Fruit fly (Drosophila melanogaster): ENCODE measurements around the gene Surf4.

The Surf4 gene

dm6 chr3R:15356645-15357431 is 10.9 kb upstream of the Surf4 start, which contains the start of the genes Atg4b and Hibch (continued):
- TF ChIP-seq E2f2 (GFP tag; IDR thresholded peaks at IDR 0.05) (peak; percentile 60), lab (GFP tag; optimal IDR thresholded peaks at IDR 0.05) (no peak), exex (tag; optimal IDR thresholded peaks at IDR 0.05) (peak; percentile 87), CG14710 (tag; optimal IDR thresholded peaks at IDR 0.05) (peak; percentile 91), D19B (GFP tag; optimal IDR thresholded peaks at IDR 0.05) (peak; percentile 78), NC2β (GFP tag; optimal IDR thresholded peaks at IDR 0.05) (no peak), Kr (GFP tag; optimal IDR thresholded peaks at IDR 0.05) (no peak), da (GFP tag; optimal IDR thresholded peaks at IDR 0.05) (no peak), Hmx (GFP tag; optimal IDR thresholded peaks at IDR 0.05) (no peak), CG8089 (GFP tag; optimal IDR thresholded peaks at IDR 0.05) (no peak), E2f1 (GFP tag; IDR thresholded peaks at IDR 0.05) (peak; percentile 68), CG16813 (GFP tag; IDR thresholded peaks at IDR 0.05; ENCODE audit: partially characterized antibody) (no peak), CG4617 (GFP tag; optimal IDR thresholded peaks at IDR 0.05; ENCODE audit: borderline replicate concordance) (peak; percentile 82), CG7928 (GFP tag; optimal IDR thresholded peaks at IDR 0.05) (peak; percentile 55), CG34224 (GFP tag; IDR thresholded peaks at IDR 0.05; ENCODE audit: partially characterized antibody) (no peak), Pdp1 (GFP tag; optimal IDR thresholded peaks at IDR 0.05) (peak; percentile 49 to 100), CG11093 (GFP tag; IDR thresholded peaks at IDR 0.05) (peak; percentile 73; the same call in 2 of the 3 replicates), p53 (GFP tag; optimal IDR thresholded peaks at IDR 0.05) (no peak), CG30403 (GFP tag; optimal IDR thresholded peaks at IDR 0.05) (peak; percentile 91), CG4404 (GFP tag; IDR thresholded peaks at IDR 0.05) (peak; percentile 87), CG6791 (GFP tag; IDR thresholded peaks at IDR 0.05; ENCODE audit: partially characterized antibody) (no peak), CG8924 (tag; optimal IDR thresholded peaks at IDR 0.05) (peak; percentile 91), maf-S (GFP tag; optimal IDR thresholded peaks at IDR 0.05) (no peak), ttk (GFP tag; IDR thresholded peaks at IDR 0.05) (peak; percentile 67), psq (GFP tag; optimal IDR thresholded peaks at IDR 0.05) (peak; percentile 20), so (GFP tag; IDR thresholded peaks at IDR 0.05) (peak; percentile 74; the same call in 1 of the 3 replicates), danr (GFP tag; IDR thresholded peaks at IDR 0.05) (peak; percentile 74), seq (GFP tag; IDR thresholded peaks at IDR 0.05) (peak; percentile 68), oc (tag; optimal IDR thresholded peaks at IDR 0.05) (no peak), CG2202 (tag; optimal IDR thresholded peaks at IDR 0.05) (peak; percentile 48), CG10147 (GFP tag; optimal IDR thresholded peaks at IDR 0.05) (peak; percentile 85), Oli (tag; optimal IDR thresholded peaks at IDR 0.05) (peak; percentile 83), CG1233 (GFP tag; optimal IDR thresholded peaks at IDR 0.05) (peak; percentile 80), CG4328 (GFP tag; optimal IDR thresholded peaks at IDR 0.05) (peak; percentile 79), pita (GFP tag; optimal IDR thresholded peaks at IDR 0.05) (no peak), Six4 (GFP tag; optimal IDR thresholded peaks at IDR 0.05) (peak; percentile 62), unc-4 (GFP tag; IDR thresholded peaks at IDR 0.05; ENCODE audit: partially characterized antibody) (no peak), CG7987 (GFP tag; optimal IDR thresholded peaks at IDR 0.05) (peak; percentile 55), CG12155 (GFP tag; optimal IDR thresholded peaks at IDR 0.05) (peak; percentile 82), pho (GFP tag; optimal IDR thresholded peaks at IDR 0.05) (peak; percentile 46), CG9932 (GFP tag; IDR thresholded peaks at IDR 0.05) (peak; percentile 94), CG16779 (GFP tag; IDR thresholded peaks at IDR 0.05) (0 out of 2 replicates have a peak, but pooled peaks have one; percentile 27), lmd (GFP tag; IDR thresholded peaks at IDR 0.05) (peak; percentile 82), caup (GFP tag; optimal IDR thresholded peaks at IDR 0.05; ENCODE audit: severe bottlenecking) (peak; percentile 82), CG13296 (GFP tag; optimal IDR thresholded peaks at IDR 0.05) (peak; percentile 86), Nf-YB (GFP tag; optimal IDR thresholded peaks at IDR 0.05) (peak; percentile 67), CG17802 (tag; optimal IDR thresholded peaks at IDR 0.05) (peak; percentile 23), Max (GFP tag; optimal IDR thresholded peaks at IDR 0.05) (peak; percentile 89)
